Worm (Caenorhabditis elegans) whole organism, young adult: Measurements from ENCODE around the gene Y67D8B.3.
A peak's percentile ranks its signal among the peaks of the same experiment; 100 is the strongest.

Source experiments
- D2030.7 ChIP-seq: fragments of 200-800 bp; sonication (Bioruptor generic); IDR thresholded peaks from 2 replicates; pipeline ENCODE4 v1.3.6; 2022; ENCODE audit warnings: missing genetic modification reagents, missing genetic modification characterization, missing compliant biosample characterization
- F10E7.11 ChIP-seq: sonication (generic microtip); optimal IDR thresholded peaks from 2 replicates; lab custom pipeline; 2017; ENCODE audit warnings: mild to moderate bottlenecking, missing genetic modification characterization, moderate library complexity, missing compliant biosample characterization
- F22D6.2 ChIP-seq: sonication (generic microtip); optimal IDR thresholded peaks from 2 replicates; lab custom pipeline; 2016; ENCODE audit warnings: mild to moderate bottlenecking, missing genetic modification characterization, missing compliant biosample characterization
- F23B12.7 ChIP-seq: sonication (generic microtip); optimal IDR thresholded peaks from 2 replicates; lab custom pipeline; 2017; ENCODE audit warnings: missing genetic modification characterization, mild to moderate bottlenecking, missing compliant biosample characterization, antibody characterized with exemption, moderate library complexity; ENCODE audit not compliant: insufficient read depth
- Y53F4B.3 ChIP-seq: fragments of 200-800 bp; sonication (Bioruptor generic); IDR thresholded peaks from 2 replicates; pipeline ENCODE4 v1.3.6; 2022; ENCODE audit warnings: missing genetic modification reagents, missing genetic modification characterization, missing compliant biosample characterization
- Y79H2A.3 ChIP-seq: fragments of 200-800 bp; sonication (Bioruptor generic); conservative IDR thresholded peaks from 2 replicates; pipeline ENCODE4 v1.3.6; 2022; ENCODE audit warnings: missing genetic modification reagents, missing genetic modification characterization, missing compliant biosample characterization
- Y95B8A.8 ChIP-seq: fragments of 200-800 bp; sonication (Bioruptor generic); IDR thresholded peaks from 2 replicates; pipeline ENCODE4 v1.3.6; 2022; ENCODE audit warnings: missing genetic modification reagents, missing genetic modification characterization, missing compliant biosample characterization
- aptf-3 ChIP-seq: fragments of 200-800 bp; sonication (Bioruptor generic); IDR thresholded peaks from 2 replicates; pipeline ENCODE4 v1.3.6; 2022; ENCODE audit warnings: missing genetic modification characterization, missing compliant biosample characterization
- attf-6 ChIP-seq: fragments of 200-800 bp; sonication (Bioruptor generic); IDR thresholded peaks from 2 replicates; pipeline ENCODE4 v1.3.6; 2022; ENCODE audit warnings: missing genetic modification reagents, missing genetic modification characterization, missing compliant biosample characterization
- bed-1 ChIP-seq: fragments of 200-800 bp; sonication (Bioruptor generic); IDR thresholded peaks from 2 replicates; pipeline ENCODE4 v1.3.6; 2022; ENCODE audit warnings: missing genetic modification reagents, missing genetic modification characterization, missing compliant biosample characterization
- ceh-91 ChIP-seq: fragments of 200-800 bp; sonication (Bioruptor generic); IDR thresholded peaks from 2 replicates; pipeline ENCODE4 v1.3.6; 2022; ENCODE audit warnings: missing genetic modification reagents, missing genetic modification characterization, missing compliant biosample characterization
- dpff-1 ChIP-seq: sonication (generic microtip); optimal IDR thresholded peaks from 2 replicates; lab custom pipeline; 2017; ENCODE audit warnings: mild to moderate bottlenecking, missing genetic modification characterization, missing compliant biosample characterization
- dpl-1 ChIP-seq: fragments of 150-350 bp; optimal IDR thresholded peaks from 2 replicates; lab custom pipeline; 2014; ENCODE audit warnings: missing biosample characterization, missing genetic modification reagents, missing genetic modification characterization
- egl-18 ChIP-seq: fragments of 200-800 bp; sonication (Bioruptor generic); IDR thresholded peaks from 2 replicates; pipeline ENCODE4 v1.3.6; 2022; ENCODE audit warnings: missing genetic modification reagents, missing genetic modification characterization, missing compliant biosample characterization
- gei-17 ChIP-seq: fragments of 200-800 bp; sonication (Bioruptor generic); optimal IDR thresholded peaks from 2 replicates; lab custom pipeline; 2018; ENCODE audit warnings: mild to moderate bottlenecking, missing genetic modification characterization, missing compliant biosample characterization
- hmg-20 ChIP-seq: fragments of 200-800 bp; sonication (Bioruptor generic); IDR thresholded peaks from 2 replicates; pipeline ENCODE4 v1.3.6; 2022; ENCODE audit warnings: missing genetic modification reagents, missing genetic modification characterization, missing compliant biosample characterization
- lin-26 ChIP-seq: fragments of 200-800 bp; sonication (Bioruptor generic); IDR thresholded peaks from 2 replicates; pipeline ENCODE4 v1.3.6; 2022; ENCODE audit warnings: missing genetic modification reagents, missing genetic modification characterization, missing compliant biosample characterization
- lsl-1 ChIP-seq: fragments of 200-800 bp; sonication (Bioruptor generic); optimal IDR thresholded peaks from 2 replicates; lab custom pipeline; 2018; ENCODE audit warnings: mild to moderate bottlenecking, missing genetic modification characterization, moderate library complexity, missing compliant biosample characterization
- lsy-27 ChIP-seq: sonication (generic microtip); optimal IDR thresholded peaks from 2 replicates; lab custom pipeline; 2017; ENCODE audit warnings: missing genetic modification characterization, mild to moderate bottlenecking, missing compliant biosample characterization, antibody characterized with exemption, missing genotype, borderline replicate concordance; ENCODE audit not compliant: insufficient read depth
- mxl-1 ChIP-seq: sonication (generic microtip); optimal IDR thresholded peaks from 2 replicates; lab custom pipeline; 2016; ENCODE audit warnings: missing genetic modification characterization, missing compliant biosample characterization
- nfya-1 ChIP-seq: sonication (generic microtip); optimal IDR thresholded peaks from 2 replicates; lab custom pipeline; 2017; ENCODE audit warnings: antibody characterized with exemption, missing compliant biosample characterization, missing genetic modification characterization, borderline replicate concordance; ENCODE audit not compliant: insufficient read depth
- nhr-120 ChIP-seq: fragments of 200-800 bp; sonication (Bioruptor generic); IDR thresholded peaks from 2 replicates; pipeline ENCODE4 v1.3.6; 2022; ENCODE audit warnings: missing genetic modification characterization, missing compliant biosample characterization
- pbrm-1 ChIP-seq: fragments of 200-800 bp; sonication (Bioruptor generic); IDR thresholded peaks from 2 replicates; pipeline ENCODE4 v1.3.6; 2022; ENCODE audit warnings: missing genetic modification reagents, missing genetic modification characterization, missing compliant biosample characterization
- pha-4 ChIP-seq: fragments of 150-350 bp; sonication (generic microtip); optimal IDR thresholded peaks from 2 replicates; lab custom pipeline; 2014; ENCODE audit warnings: missing biosample characterization, missing genetic modification reagents, missing genetic modification characterization
- sdz-38 ChIP-seq: sonication (generic microtip); optimal IDR thresholded peaks from 2 replicates; lab custom pipeline; 2016; ENCODE audit warnings: missing genotype, missing genetic modification characterization, missing compliant biosample characterization
- snpc-3.4 ChIP-seq: sonication (generic microtip); optimal IDR thresholded peaks from 2 replicates; lab custom pipeline; 2017; ENCODE audit warnings: missing genetic modification characterization, mild to moderate bottlenecking, missing compliant biosample characterization, antibody characterized with exemption, moderate library complexity, missing genotype, missing genetic modification reagents
- tbx-9 ChIP-seq: sonication (generic microtip); optimal IDR thresholded peaks from 2 replicates; lab custom pipeline; 2016; ENCODE audit warnings: borderline replicate concordance, missing genetic modification characterization, inconsistent platforms, missing compliant biosample characterization
- tlf-1 ChIP-seq: fragments of 200-800 bp; sonication (Bioruptor generic); optimal IDR thresholded peaks from 2 replicates; lab custom pipeline; 2018; ENCODE audit warnings: mild to moderate bottlenecking, missing genetic modification characterization, missing compliant biosample characterization
- xnd-1 ChIP-seq: sonication (generic microtip); optimal IDR thresholded peaks from 2 replicates; lab custom pipeline; 2016; ENCODE audit warnings: missing genotype, missing genetic modification reagents, missing genetic modification characterization, missing compliant biosample characterization
- ztf-26 ChIP-seq: sonication (generic microtip); optimal IDR thresholded peaks from 2 replicates; lab custom pipeline; 2017; ENCODE audit warnings: missing genetic modification characterization, missing compliant biosample characterization
- ztf-28 ChIP-seq: fragments of 200-800 bp; sonication (Bioruptor generic); IDR thresholded peaks from 2 replicates; pipeline ENCODE4 v1.3.6; 2022; ENCODE audit warnings: missing genetic modification reagents, missing genetic modification characterization, missing compliant biosample characterization
- ztf-3 ChIP-seq: fragments of 200-800 bp; sonication (Bioruptor generic); optimal IDR thresholded peaks from 2 replicates; lab custom pipeline; 2018; ENCODE audit warnings: mild to moderate bottlenecking, missing genetic modification characterization, missing compliant biosample characterization

The Y67D8B.3 gene

ce11 chrIV:3211929-3212328 lies 9.9 kb upstream of the Y67D8B.3 start (continued):
- no peak for TF ChIP-seq ztf-28 (GFP tag; lab: Robert Waterston, UW)
- peak; percentile 61; the same call in 1 of the 2 replicates for TF ChIP-seq attf-6 (GFP tag; lab: Robert Waterston, UW)
- TF ChIP-seq bed-1 (GFP tag; lab: Robert Waterston, UW): no peak
- no peak for TF ChIP-seq mxl-1 (tag; lab: Kevin White, UChicago)

- TF ChIP-seq tbx-9 (tag; lab: Kevin White, UChicago) (no peak), nfya-1 (tag; lab: Kevin White, UChicago) (no peak), pbrm-1 (GFP tag; lab: Robert Waterston, UW) (no peak), Y79H2A.3 (GFP tag; lab: Robert Waterston, UW) (no peak), aptf-3 (no peak), dpff-1 (tag; lab: Kevin White, UChicago) (no peak), ceh-91 (GFP tag; lab: Robert Waterston, UW) (no peak), lin-26 (GFP tag; lab: Robert Waterston, UW) (no peak), pha-4 (no peak), snpc-3.4 (tag; lab: Kevin White, UChicago) (no peak), xnd-1 (tag; lab: Kevin White, UChicago) (no peak), ztf-26 (tag; lab: Kevin White, UChicago) (no peak), nhr-120 (GFP tag; lab: Robert Waterston, UW) (no peak), F10E7.11 (tag; lab: Kevin White, UChicago) (no peak)
- TF ChIP-seq, all 124 proteins: peak for 0
These were observed 3.0 kb downstream of the Y67D8B.3 start for ce11 chrIV:3199041-3199440.

- TF ChIP-seq sdz-38 (tag; lab: Kevin White, UChicago) (no peak), egl-18 (GFP tag; lab: Robert Waterston, UW) (no peak)
These were observed 5.6 kb downstream of the Y67D8B.3 start for ce11 chrIV:3196367-3196766.

ce11 chrIV:3191466-3191865 lies 10.5 kb downstream of the Y67D8B.3 start, which contains the start of gene Y67D8B.2:
Gene Y67D8B.2 (minus strand): TSS chrIV:3191566.
- TF ChIP-seq D2030.7: no peak
- TF ChIP-seq lsy-27 (tag; lab: Kevin White, UChicago): no peak
- no peak for TF ChIP-seq F22D6.2 (tag; lab: Kevin White, UChicago)
- no peak for TF ChIP-seq Y53F4B.3
- TF ChIP-seq F23B12.7: no peak
- no peak for TF ChIP-seq dpl-1 (GFP tag; lab: Kevin White, UChicago)
- TF ChIP-seq ztf-28 (GFP tag; lab: Robert Waterston, UW): no peak
- no peak for TF ChIP-seq hmg-20 (GFP tag; lab: Robert Waterston, UW)
- TF ChIP-seq tlf-1: no peak
- no peak for TF ChIP-seq gei-17 (GFP tag; lab: Kevin White, UChicago)
- TF ChIP-seq Y95B8A.8: no peak
- no peak for TF ChIP-seq lsl-1

ce11 chrIV:3182920-3183319 lies 19.1 kb downstream of the Y67D8B.3 start:
- no peak for TF ChIP-seq ztf-3
- TF ChIP-seq, all 124 proteins: peak for 0
